Worm (Caenorhabditis elegans): ENCODE measurements around the gene Y59A8B.8.
"Not testable (repeated sequence)": the region's sequence is repeated elsewhere in the genome, so short reads cannot be mapped to it uniquely, and the experiment has no call there.

DNA sequence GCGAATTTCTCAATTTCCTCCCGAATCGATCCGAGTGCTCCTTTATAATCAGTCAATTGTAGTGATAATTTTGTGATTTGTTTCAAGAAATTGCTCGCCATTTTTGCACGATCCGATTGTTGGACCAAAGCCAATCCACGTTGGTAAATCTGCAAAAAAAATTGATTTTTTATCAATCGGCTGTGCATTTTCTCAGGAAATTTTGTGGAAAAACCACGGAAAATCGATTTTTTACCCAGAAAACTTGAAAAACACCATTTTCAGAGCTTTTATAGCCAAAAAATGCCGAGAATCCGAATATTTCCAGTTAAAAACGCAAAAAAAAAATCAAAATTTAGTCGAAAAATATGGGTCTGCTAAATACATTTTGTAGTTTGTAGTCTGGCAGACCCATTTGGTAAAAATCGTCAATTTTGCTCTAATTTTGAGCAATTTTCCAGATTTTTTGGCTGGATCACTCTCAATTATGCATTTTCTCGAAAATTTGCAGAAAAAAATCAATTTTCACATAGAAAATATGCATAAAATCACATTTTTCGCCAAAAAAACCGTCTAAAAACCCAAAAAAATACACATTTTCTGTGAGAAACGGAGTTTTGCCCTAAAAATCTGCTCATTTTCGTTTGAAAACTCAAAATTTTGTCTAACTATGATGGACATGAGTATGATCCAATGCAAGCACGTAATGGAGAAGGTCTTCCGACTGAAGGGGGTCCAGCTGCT lies 10.6 kb downstream of the Y59A8B.8 start, which contains the start of the genes Y59A8B.25 and ebp-3:
- TF ChIP-seq him-1, W03F9.2 (tag; optimal IDR thresholded peaks at IDR 0.05): not testable (repeated sequence)
